Worm (Caenorhabditis elegans) whole organism, late embryonic: ENCODE measurements around the gene T05A7.3.

Experiments
- ama-1 ChIP-seq: fragments of 150-350 bp; optimal IDR thresholded peaks from 2 replicates; lab custom pipeline; 2014
- elt-4 ChIP-seq: sonication (generic microtip); optimal IDR thresholded peaks from 2 replicates; lab custom pipeline; 2016; ENCODE audit warnings: missing genetic modification characterization, missing compliant biosample characterization
- ets-4 ChIP-seq: sonication (generic microtip); optimal IDR thresholded peaks from 2 replicates; lab custom pipeline; 2016; ENCODE audit warnings: missing genetic modification characterization, missing compliant biosample characterization
- hlh-8 ChIP-seq: sonication (generic microtip); optimal IDR thresholded peaks from 2 replicates; lab custom pipeline; 2016; ENCODE audit warnings: missing genotype, missing genetic modification characterization, missing compliant biosample characterization
- mec-3 ChIP-seq: sonication (generic microtip); optimal IDR thresholded peaks from 2 replicates; lab custom pipeline; 2016; ENCODE audit warnings: borderline replicate concordance, missing genetic modification characterization, missing compliant biosample characterization
- pag-3 ChIP-seq: sonication (generic microtip); optimal IDR thresholded peaks from 2 replicates; lab custom pipeline; 2016; ENCODE audit warnings: missing compliant biosample characterization, missing genetic modification characterization, borderline replicate concordance
- pha-4 ChIP-seq: fragments of 150-350 bp; optimal IDR thresholded peaks from 2 replicates; lab custom pipeline; 2018; ENCODE audit warnings: missing biosample characterization, missing genetic modification reagents, missing genetic modification characterization
- pqm-1 ChIP-seq: sonication (generic microtip); optimal IDR thresholded peaks from 2 replicates; lab custom pipeline; 2016; ENCODE audit warnings: missing genetic modification characterization, missing compliant biosample characterization
- tbx-7 ChIP-seq: sonication (generic microtip); optimal IDR thresholded peaks from 2 replicates; lab custom pipeline; 2016; ENCODE audit warnings: missing genotype, missing genetic modification characterization, missing compliant biosample characterization

ce11 chrII:4658245-4658644 is 17.3 kb upstream of the T05A7.3 start:
- TF ChIP-seq ets-4 (tag; lab: Kevin White, UChicago) (no peak), tbx-7 (tag; lab: Kevin White, UChicago) (no peak), pqm-1 (tag; lab: Kevin White, UChicago) (no peak), elt-4 (tag; lab: Kevin White, UChicago) (no peak), mec-3 (no peak), pag-3 (no peak), ama-1 (lab: Kevin White, UChicago) (no peak), hlh-8 (tag; lab: Kevin White, UChicago) (no peak), pha-4 (tag; lab: Kevin White, UChicago) (no peak)
